Fruit fly (Drosophila melanogaster): Measurements from ENCODE around the gene Mms19.

The Mms19 gene

DNA sequence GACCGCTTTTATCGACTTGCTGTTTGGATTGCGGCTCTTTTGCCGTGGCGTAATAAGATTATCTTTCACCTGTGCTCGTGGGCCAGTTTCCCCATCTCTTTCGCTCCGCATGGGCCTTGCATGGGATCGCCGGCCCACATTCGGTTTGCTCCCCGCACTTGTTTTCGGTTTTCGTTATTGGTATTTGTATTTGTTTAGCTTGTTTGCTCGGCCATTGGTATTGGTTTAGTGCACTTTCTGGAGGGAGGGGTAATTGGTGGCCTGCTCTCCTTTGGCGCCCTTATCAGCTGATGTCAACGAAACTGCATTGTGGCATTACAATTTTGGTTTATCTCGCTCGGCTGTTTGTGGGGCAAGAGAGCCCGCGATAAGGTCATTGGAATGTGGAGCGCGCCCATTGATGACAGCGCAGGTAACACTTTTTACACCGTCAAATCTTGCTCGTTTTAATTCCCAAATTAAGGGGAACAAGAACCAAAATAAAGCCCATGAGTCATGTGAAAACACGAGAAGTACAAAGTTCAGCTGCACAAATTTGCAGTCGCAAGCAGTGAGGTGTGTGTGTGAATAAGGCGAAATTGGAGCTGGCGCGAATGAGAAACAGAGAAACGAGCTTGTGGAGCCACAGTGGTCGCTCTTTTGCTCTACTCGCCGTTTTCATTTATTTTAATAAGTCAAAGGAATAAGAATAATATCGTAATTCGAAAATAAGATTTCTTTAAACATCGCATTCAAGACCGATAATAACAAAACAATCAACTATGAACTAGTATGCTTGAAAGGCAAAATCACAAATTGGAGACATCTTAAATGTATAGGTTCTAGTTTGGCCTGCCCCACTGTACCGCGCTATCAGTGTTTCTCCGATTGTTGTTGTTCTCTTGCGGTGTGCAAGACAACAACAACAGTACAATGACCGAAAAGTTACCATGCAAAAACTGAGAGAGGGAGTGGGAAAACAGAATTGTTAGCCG is 16.7 kb upstream of the Mms19 start:
- TF ChIP-seq CG17801 (GFP tag; optimal IDR thresholded peaks at IDR 0.05; ENCODE audit: partially characterized antibody), result peak; percentile 93

DNA sequence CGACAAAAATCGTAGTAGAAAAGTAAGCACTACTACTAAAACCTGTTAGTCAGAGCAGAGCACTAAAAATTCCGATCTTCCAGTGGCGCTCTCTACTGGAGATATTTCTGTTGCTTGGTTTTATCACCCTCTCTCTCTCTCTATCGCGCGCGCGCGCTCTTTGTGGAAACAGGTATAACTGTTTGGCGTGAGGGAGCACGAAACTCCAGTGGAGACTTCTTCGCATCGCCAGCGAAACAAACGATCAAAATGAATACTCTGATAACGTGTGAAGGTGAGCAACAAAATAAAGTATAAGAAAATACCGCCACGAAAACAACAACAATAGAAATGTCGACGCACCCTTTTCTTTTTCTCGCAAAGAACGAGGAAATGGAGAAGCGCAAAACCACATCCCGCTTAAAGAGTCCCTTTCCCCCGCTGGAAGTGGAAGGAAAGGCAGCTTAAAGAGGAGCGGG is 16.0 kb upstream of the Mms19 start:
- no peak for TF ChIP-seq CG17801 (GFP tag; optimal IDR thresholded peaks at IDR 0.05; ENCODE audit: partially characterized antibody)

DNA sequence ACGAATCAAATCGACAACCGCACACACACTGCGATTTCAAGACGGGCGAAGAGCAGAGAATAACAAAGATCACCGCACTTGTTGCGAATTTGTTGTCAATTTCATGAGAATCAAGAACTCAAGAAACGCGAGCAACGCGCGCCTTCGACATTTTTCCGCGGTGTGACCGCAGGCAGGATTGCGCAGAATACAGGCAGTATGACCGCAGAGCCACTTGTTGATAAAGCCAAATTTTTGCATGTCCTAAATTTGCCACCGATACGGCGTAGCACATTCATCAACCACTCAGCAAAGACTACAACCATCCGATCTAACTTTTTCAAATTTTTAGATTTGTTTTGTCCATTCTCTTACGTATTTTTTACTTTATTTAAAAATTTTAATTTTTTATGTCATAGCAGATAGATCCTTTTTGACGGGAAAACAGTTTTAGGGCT is 15.0 kb upstream of the Mms19 start, which contains the start of gene cno:
Gene cno (minus strand): TSS at position 179 of the 437 bp plus-strand sequence.
- TF ChIP-seq CG17801 (GFP tag; optimal IDR thresholded peaks at IDR 0.05; ENCODE audit: partially characterized antibody), result peak; percentile 64

DNA sequence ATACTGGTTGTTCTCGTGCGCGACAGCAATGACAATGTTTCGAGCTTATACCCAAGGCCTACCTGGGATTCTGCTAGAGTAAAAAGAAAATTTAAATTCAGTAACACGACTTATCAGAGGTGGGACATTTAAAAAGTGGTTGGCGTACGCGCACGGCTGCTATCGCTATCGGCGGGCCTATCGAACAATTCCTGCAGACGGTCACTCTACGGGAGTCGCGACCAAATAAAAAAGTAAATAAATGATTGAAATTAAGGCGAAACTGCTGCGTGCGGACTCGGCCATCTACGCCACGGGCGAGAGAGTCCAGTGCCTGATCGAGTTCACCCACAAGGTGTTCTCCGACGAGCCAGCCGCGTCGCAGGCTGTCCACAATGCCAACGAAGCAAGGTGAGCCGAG is 12.9 kb upstream of the Mms19 start, which contains the start of the genes Prosbeta2R2 and CG1116:
Gene Prosbeta2R2 (minus strand): TSS at position 63 of the 400 bp plus-strand sequence.
Gene CG1116 (plus strand): TSS at position 192 of the 400 bp plus-strand sequence.
- peak; percentile 21 for TF ChIP-seq CG17801 (GFP tag; optimal IDR thresholded peaks at IDR 0.05; ENCODE audit: partially characterized antibody)

DNA sequence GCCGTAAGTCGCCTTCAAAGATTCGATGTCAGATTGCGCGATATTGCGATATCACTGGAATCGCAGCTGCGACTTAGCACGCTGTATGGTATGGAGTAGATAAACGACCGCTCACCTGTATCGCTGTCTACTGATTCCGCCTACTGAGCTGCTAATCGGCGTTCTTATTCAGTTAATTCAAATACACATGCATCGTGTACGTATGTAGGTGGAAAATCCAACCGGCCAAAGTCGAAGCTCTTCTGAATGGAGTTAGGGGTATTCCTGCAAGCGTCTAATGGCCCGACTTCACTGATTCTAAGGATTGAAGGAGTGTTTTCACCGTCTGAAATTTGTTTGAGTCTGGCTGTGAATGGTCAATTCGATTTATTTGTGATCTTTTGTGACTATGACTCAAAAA is 9.2 kb upstream of the Mms19 start, which contains the start of gene CG2604:
Gene CG2604 (minus strand): TSS at position 231 of the 400 bp plus-strand sequence.
- TF ChIP-seq CG17801 (GFP tag; optimal IDR thresholded peaks at IDR 0.05; ENCODE audit: partially characterized antibody), result peak; percentile 61

DNA sequence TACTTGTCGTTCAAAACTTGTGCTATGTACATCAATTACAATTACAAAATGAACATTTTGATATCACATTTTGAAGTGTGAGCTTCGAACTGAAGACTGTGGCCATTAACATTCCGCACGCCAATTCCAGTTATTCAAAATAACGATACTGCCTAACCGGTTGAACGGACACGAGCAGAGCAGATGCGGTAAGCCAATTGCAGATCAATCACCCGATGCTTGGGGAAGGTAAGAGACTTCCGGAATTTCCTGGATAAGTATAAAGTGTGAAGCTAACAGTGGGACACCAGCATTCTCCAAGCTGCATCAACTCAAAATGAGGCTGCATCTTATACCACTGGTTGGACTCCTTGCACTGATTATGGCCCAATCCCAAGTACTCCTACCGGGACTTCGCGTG is 8.5 kb upstream of the Mms19 start, which contains the start of gene CG14664:
Gene CG14664 (plus strand): TSS at position 301 of the 400 bp plus-strand sequence.
- TF ChIP-seq CG17801 (GFP tag; optimal IDR thresholded peaks at IDR 0.05; ENCODE audit: partially characterized antibody), result no peak

DNA sequence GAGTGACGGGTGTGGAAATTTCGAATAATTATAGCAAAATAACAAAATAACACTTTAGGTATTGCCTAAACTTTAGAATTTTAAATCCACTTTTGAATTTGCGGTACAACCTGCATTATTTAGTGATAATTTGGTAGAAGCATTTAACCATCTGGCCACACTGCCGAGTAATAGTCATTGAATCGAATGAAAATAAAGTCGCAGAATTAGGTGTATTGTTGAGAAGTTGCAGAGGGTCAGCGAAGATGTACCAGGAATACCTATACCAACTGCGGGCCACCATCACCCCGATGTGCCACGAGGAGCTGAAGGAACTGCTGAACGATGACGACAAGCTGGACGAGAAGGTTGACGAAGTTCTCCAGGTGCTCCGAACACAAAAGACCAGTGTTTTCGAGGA is 6.3 kb upstream of the Mms19 start, which contains the start of gene Vps37B:
Gene Vps37B (plus strand): TSS at position 134 of the 400 bp plus-strand sequence.
- TF ChIP-seq CG17801 (GFP tag; optimal IDR thresholded peaks at IDR 0.05; ENCODE audit: partially characterized antibody), result peak; percentile 4

DNA sequence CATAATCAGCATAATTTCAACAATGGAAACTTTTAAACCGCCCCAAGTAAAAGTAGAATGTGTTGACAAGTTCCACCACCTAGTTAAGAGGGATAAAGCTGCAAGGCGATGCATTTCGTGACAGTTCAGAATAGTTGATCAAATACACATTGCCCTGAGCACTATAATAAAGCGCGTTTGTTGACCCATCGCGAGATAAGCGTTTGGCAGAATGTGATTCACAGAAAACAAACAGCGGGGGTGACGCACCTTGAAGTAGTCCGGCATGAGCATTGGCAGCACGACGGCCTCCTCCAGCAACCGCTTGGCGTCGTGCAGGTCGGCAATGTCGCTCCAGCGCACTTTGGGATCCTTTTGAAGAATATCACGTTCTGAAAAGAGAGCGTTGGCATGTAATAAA is 2.9 kb upstream of the Mms19 start:
- no peak for TF ChIP-seq CG17801 (GFP tag; optimal IDR thresholded peaks at IDR 0.05; ENCODE audit: partially characterized antibody)

DNA sequence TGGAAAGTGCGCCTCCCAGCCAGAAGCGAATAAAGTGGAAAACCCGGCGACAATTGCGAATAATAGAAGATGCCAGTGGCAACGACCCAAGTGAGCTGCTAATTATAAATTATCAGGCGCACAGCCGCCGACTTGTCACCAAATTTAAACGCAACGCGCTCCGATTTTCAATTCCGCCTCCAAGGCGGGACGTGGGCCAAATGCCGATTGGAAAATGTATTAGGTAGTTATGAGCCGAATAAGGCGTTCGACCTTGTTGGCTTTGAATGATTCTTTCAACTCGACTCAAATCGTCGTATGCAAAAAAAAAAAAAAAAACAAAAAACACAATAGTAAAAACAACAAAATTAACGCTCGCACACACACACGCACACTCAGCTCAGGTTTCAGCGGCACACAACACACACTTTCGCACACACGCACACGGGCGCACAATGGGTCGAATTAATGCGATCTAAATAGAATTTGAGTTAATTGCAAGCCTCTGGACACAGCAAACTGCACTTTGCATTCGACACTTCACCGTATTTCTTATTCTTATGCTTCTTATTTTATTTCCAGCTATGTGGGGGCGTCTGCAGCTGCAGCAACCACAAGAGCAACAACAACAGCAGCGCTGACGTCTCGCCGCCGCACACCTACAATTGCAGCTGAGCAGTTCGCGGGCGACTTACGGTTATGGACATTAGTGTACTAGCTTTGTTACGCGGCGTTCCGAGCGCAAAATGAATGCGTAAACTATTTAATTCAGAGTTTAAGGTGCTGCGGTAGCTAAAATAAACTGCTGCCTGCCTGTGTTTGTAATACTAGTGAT is 753 bp upstream of the Mms19 start:
- no peak for TF ChIP-seq CG17801 (GFP tag; optimal IDR thresholded peaks at IDR 0.05; ENCODE audit: partially characterized antibody)

DNA sequence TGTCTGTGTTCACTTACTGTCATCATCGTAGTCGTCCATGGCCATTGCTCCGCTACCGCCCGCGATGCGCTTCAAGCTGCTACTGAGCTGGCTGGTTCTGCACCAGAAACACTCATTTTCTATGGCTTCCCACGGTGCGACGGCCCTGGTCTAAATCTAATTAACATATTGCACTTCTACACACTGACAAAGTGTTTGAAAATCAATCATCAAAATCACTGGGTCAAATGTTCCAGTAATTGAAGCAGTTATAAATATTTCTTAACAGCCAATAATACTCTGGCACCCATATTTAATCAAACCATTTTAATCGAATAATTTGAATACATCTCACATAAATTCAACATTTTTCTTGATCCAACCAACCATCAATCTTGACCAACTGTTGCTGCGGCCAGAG is 4.9 kb downstream of the Mms19 start, which contains the start of gene rtp:
Gene rtp (minus strand): TSS at position 101 of the 400 bp plus-strand sequence.
- no peak for TF ChIP-seq CG17801 (GFP tag; optimal IDR thresholded peaks at IDR 0.05; ENCODE audit: partially characterized antibody)

DNA sequence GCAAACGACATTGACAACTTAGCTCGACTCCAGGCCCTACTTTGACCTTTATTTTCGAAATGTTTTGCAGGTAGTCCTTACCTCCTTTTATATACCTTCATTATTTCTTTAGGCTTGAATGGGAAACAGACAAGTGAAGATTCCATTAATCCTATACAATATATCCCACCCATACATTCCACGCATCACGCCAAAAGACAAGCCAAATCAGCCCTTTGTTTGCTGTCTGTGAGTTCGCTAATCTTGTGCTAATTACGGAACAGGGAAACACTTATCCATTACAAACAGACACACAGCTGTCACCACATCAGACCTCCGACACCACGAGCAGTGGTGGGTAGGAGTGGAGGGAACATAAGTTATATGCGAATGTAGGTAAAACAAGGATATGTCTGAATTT is 8.4 kb downstream of the Mms19 start, which contains the start of gene CG33293:
Gene CG33293 (minus strand): TSS at position 15 of the 400 bp plus-strand sequence.
- no peak for TF ChIP-seq CG17801 (GFP tag; optimal IDR thresholded peaks at IDR 0.05; ENCODE audit: partially characterized antibody)

DNA sequence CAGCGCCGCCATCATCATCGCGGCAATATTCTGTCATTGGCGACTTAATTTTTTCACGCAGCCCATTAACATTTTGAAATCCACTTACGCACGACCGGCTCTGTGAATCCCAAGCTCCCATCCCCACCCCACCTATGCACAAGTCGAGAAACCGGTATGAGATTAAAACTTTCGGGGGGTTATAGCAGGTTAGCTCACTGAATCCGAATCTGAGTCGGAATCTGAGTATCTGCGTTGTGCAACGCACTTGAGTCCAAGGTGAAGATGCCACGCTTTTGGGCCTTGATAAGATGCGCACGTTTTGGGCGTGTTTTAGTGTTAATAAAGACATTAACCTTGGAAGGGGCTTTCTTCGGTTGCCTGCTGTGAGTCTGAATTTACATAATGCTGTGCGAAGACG is 14.6 kb downstream of the Mms19 start:
- no peak for TF ChIP-seq CG17801 (GFP tag; optimal IDR thresholded peaks at IDR 0.05; ENCODE audit: partially characterized antibody)

DNA sequence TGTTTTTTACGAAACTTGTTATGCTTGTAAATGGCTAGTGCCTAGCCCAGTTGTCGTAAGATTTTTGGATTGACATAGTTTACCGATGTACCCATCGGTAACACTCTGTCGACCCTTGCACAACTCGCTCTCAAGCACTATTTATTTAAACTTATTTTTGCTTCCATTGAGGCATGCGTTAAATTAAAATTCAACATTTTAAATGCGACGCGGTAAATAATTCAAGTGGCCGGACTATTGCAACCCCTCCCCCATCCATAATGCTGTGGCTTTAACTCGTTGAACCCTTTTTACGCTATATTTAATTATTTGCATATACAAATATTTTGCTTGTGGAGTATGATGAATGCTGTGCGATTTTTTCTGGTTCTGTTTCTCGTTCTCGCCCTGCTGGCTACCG is 17.0 kb downstream of the Mms19 start:
- no peak for TF ChIP-seq CG17801 (GFP tag; optimal IDR thresholded peaks at IDR 0.05; ENCODE audit: partially characterized antibody)

DNA sequence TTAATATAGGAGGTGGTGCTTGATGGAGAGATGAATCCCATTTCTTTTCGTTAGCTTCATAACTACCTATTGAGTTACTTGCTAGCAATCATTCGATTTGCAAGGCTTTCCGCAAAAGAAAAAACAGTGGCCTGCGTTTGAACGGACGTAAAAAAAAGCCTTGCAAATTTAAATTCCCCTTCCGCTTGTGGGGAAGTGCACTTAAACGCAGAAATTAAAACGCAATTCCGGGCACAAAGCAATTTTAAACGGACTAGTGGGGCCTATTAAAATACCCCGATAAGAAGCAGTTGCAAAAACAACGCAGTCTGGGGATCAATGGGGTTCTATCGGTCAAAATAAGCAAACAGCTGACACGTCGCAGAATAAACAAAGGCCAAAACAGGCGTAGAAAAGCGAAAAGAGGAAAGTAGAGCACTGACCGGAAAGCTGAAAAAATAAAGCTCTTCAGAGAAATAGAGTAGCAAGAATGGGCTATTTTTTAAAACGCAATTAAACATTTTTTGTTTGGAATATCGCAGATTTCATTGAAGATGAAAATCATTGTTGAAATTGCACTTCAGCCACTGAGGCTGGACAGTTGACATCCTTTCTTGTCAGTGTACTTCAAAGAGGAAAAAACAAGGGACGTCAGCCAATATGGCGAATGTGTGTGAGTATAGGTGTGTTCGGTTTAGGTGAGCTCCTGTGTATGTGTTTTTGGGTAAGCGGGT is 18.3 kb downstream of the Mms19 start:
- TF ChIP-seq CG17801 (GFP tag; optimal IDR thresholded peaks at IDR 0.05; ENCODE audit: partially characterized antibody), result peak; percentile 50
